Worm (Caenorhabditis elegans) whole organism, L4 larva: ENCODE measurements around the gene R02D5.3.

Source experiments
- daf-12 ChIP-seq: fragments of 150-350 bp; optimal IDR thresholded peaks from 2 replicates; lab custom pipeline; 2014; ENCODE audit warnings: missing biosample characterization, missing genetic modification reagents, missing genetic modification characterization
- daf-8 ChIP-seq: fragments of 200-800 bp; sonication (Bioruptor generic); IDR thresholded peaks from 2 replicates; pipeline ENCODE4 v1.3.6; 2022; ENCODE audit warnings: missing genetic modification characterization, missing compliant biosample characterization
- egl-27 ChIP-seq: sonication (generic microtip); optimal IDR thresholded peaks from 3 replicates; lab custom pipeline; 2017; ENCODE audit warnings: missing biosample characterization, missing genetic modification reagents, missing genetic modification characterization
- fkh-10 ChIP-seq: fragments of 150-350 bp; optimal IDR thresholded peaks from 2 replicates; lab custom pipeline; 2014; ENCODE audit warnings: missing biosample characterization, missing genetic modification reagents, missing genetic modification characterization
- lin-29 ChIP-seq: fragments of 200-800 bp; sonication (Bioruptor generic); IDR thresholded peaks from 2 replicates; pipeline ENCODE4 v1.3.6; 2022; ENCODE audit warnings: missing genetic modification reagents, missing genetic modification characterization, missing compliant biosample characterization
- mdl-1 ChIP-seq, 2 experiments: fragments of 150-350 bp in 1 of 2; sonication (generic microtip) in 1 of 2; optimal IDR thresholded peaks; 2 replicates each; lab custom pipeline; 2014 to 2017; ENCODE audit warnings: missing biosample characterization in 2 of 2, missing genetic modification characterization in 2 of 2
- nhr-102 ChIP-seq: sonication (generic microtip); optimal IDR thresholded peaks from 2 replicates; lab custom pipeline; 2016; ENCODE audit warnings: mild to moderate bottlenecking, missing genetic modification characterization, moderate library complexity, missing compliant biosample characterization
- nhr-11 ChIP-seq: fragments of 150-350 bp; optimal IDR thresholded peaks from 2 replicates; lab custom pipeline; 2014; ENCODE audit warnings: missing biosample characterization, missing genetic modification characterization
- nhr-41 ChIP-seq: fragments of 200-800 bp; sonication (Bioruptor generic); IDR thresholded peaks from 2 replicates; pipeline ENCODE4 v1.3.6; 2022; ENCODE audit warnings: missing genetic modification reagents, missing genetic modification characterization, missing compliant biosample characterization
- nhr-42 ChIP-seq: fragments of 200-800 bp; sonication (Bioruptor generic); IDR thresholded peaks from 2 replicates; pipeline ENCODE4 v1.3.6; 2022; ENCODE audit warnings: missing genetic modification characterization, missing compliant biosample characterization
- nhr-48 ChIP-seq: sonication (generic microtip); optimal IDR thresholded peaks from 2 replicates; lab custom pipeline; 2016; ENCODE audit warnings: mild to moderate bottlenecking, missing genetic modification characterization, missing compliant biosample characterization

ce11 chrV:14447240-14447763, 35.7 kb upstream of the R02D5.3 start, which contains the start of the genes dlat-1 and fntb-1:
- TF ChIP-seq egl-27 (tag; lab: Kevin White, UChicago) (no peak), daf-8 (no peak), nhr-42 (GFP tag; lab: Robert Waterston, UW) (no peak), nhr-11 (tag; lab: Kevin White, UChicago) (no peak), nhr-102 (tag; lab: Kevin White, UChicago) (no peak), nhr-41 (no peak), fkh-10 (no peak), mdl-1 (tag; optimal IDR thresholded peaks at IDR 0.05; lab: Kevin White, UChicago) (no peak), nhr-48 (tag; lab: Kevin White, UChicago) (no peak), daf-12 (tag; lab: Kevin White, UChicago) (no peak), lin-29 (GFP tag; lab: Robert Waterston, UW) (no peak)
